Worm (Caenorhabditis elegans): ENCODE measurements around the gene mog-3.

- TF ChIP-seq nfya-1 (tag; optimal IDR thresholded peaks at IDR 0.05) (no peak), tbx-2 (tag; optimal IDR thresholded peaks at IDR 0.05) (no peak), gmeb-2 (tag; optimal IDR thresholded peaks at IDR 0.05) (no peak), ama-1 (optimal IDR thresholded peaks at IDR 0.05) (no peak), pag-3 (tag; optimal IDR thresholded peaks at IDR 0.05; ENCODE audit: borderline replicate concordance) (no peak)
Observed at ce11 chrIII:5318610-5319009, 10.2 kb downstream of the mog-3 start.
